Worm (Caenorhabditis elegans) whole organism, young adult: ENCODE measurements around the gene K09H11.15.
A peak's percentile ranks its signal among the peaks of the same experiment; 100 is the strongest.

ENCODE experiments used
- B0035.1 ChIP-seq: sonication (generic microtip); optimal IDR thresholded peaks from 2 replicates; lab custom pipeline; 2016; ENCODE audit warnings: missing genetic modification characterization, mild to moderate bottlenecking, missing compliant biosample characterization, missing genotype, missing genetic modification reagents
- B0261.1 ChIP-seq: sonication (generic microtip); optimal IDR thresholded peaks from 2 replicates; lab custom pipeline; 2016; ENCODE audit warnings: mild to moderate bottlenecking, missing genetic modification characterization, moderate library complexity, missing compliant biosample characterization
- B0336.3 ChIP-seq: fragments of 200-800 bp; sonication (Bioruptor generic); IDR thresholded peaks from 2 replicates; pipeline ENCODE4 v1.3.6; 2022; ENCODE audit warnings: missing genetic modification characterization, missing compliant biosample characterization
- C06A6.2 ChIP-seq: fragments of 200-800 bp; sonication (Bioruptor generic); conservative IDR thresholded peaks from 2 replicates; pipeline ENCODE4 v1.3.6; 2022; ENCODE audit warnings: missing genetic modification characterization, missing compliant biosample characterization
- C17E4.6 ChIP-seq: fragments of 200-800 bp; sonication (Bioruptor generic); IDR thresholded peaks from 2 replicates; pipeline ENCODE4 v1.3.6; 2022; ENCODE audit warnings: missing genetic modification reagents, missing genetic modification characterization, missing compliant biosample characterization
- F22D6.2 ChIP-seq: sonication (generic microtip); optimal IDR thresholded peaks from 2 replicates; lab custom pipeline; 2016; ENCODE audit warnings: mild to moderate bottlenecking, missing genetic modification characterization, missing compliant biosample characterization
- F52B5.7 ChIP-seq: sonication (generic microtip); optimal IDR thresholded peaks from 2 replicates; lab custom pipeline; 2016; ENCODE audit warnings: mild to moderate bottlenecking, missing genetic modification characterization, missing compliant biosample characterization
- F55B11.4 ChIP-seq: sonication (generic microtip); optimal IDR thresholded peaks from 2 replicates; lab custom pipeline; 2016; ENCODE audit warnings: missing compliant biosample characterization, missing genetic modification characterization, borderline replicate concordance; ENCODE audit not compliant: insufficient read depth
- F57A8.1 ChIP-seq: fragments of 200-800 bp; sonication (Bioruptor generic); optimal IDR thresholded peaks from 2 replicates; lab custom pipeline; 2018; ENCODE audit warnings: mild to moderate bottlenecking, missing genetic modification characterization, moderate library complexity, missing compliant biosample characterization
- K12H6.12 ChIP-seq: fragments of 200-800 bp; sonication (Bioruptor generic); optimal IDR thresholded peaks from 2 replicates; lab custom pipeline; 2018; ENCODE audit warnings: mild to moderate bottlenecking, missing genetic modification characterization, missing compliant biosample characterization
- T26A5.8 ChIP-seq: sonication (generic microtip); optimal IDR thresholded peaks from 2 replicates; lab custom pipeline; 2016; ENCODE audit warnings: missing genetic modification characterization, missing compliant biosample characterization
- Y53F4B.3 ChIP-seq: fragments of 200-800 bp; sonication (Bioruptor generic); IDR thresholded peaks from 2 replicates; pipeline ENCODE4 v1.3.6; 2022; ENCODE audit warnings: missing genetic modification reagents, missing genetic modification characterization, missing compliant biosample characterization
- ama-1 ChIP-seq, 3 experiments: fragments of 150-350 bp in 1 of 3; sonication (generic microtip) in 2 of 3; optimal IDR thresholded peaks; 2 replicates each; lab custom pipeline; 2014 to 2018; ENCODE audit warnings: missing biosample characterization in 2 of 3, missing genetic modification characterization in 2 of 3, missing genetic modification reagents in 2 of 3
- bed-1 ChIP-seq: fragments of 200-800 bp; sonication (Bioruptor generic); IDR thresholded peaks from 2 replicates; pipeline ENCODE4 v1.3.6; 2022; ENCODE audit warnings: missing genetic modification reagents, missing genetic modification characterization, missing compliant biosample characterization
- chd-7 ChIP-seq: sonication (generic microtip); optimal IDR thresholded peaks from 2 replicates; lab custom pipeline; 2016; ENCODE audit warnings: mild to moderate bottlenecking, missing genetic modification characterization, moderate library complexity, missing compliant biosample characterization
- dox-1 ChIP-seq: fragments of 200-800 bp; sonication (Bioruptor generic); IDR thresholded peaks from 2 replicates; pipeline ENCODE4 v1.3.6; 2022; ENCODE audit warnings: missing genetic modification reagents, missing genetic modification characterization, missing compliant biosample characterization
- dpff-1 ChIP-seq: sonication (generic microtip); optimal IDR thresholded peaks from 2 replicates; lab custom pipeline; 2017; ENCODE audit warnings: mild to moderate bottlenecking, missing genetic modification characterization, missing compliant biosample characterization
- dpl-1 ChIP-seq: fragments of 150-350 bp; optimal IDR thresholded peaks from 2 replicates; lab custom pipeline; 2014; ENCODE audit warnings: missing biosample characterization, missing genetic modification reagents, missing genetic modification characterization
- fkh-3 ChIP-seq: sonication (generic microtip); optimal IDR thresholded peaks from 2 replicates; lab custom pipeline; 2016; ENCODE audit warnings: mild to moderate bottlenecking, missing genetic modification characterization, missing compliant biosample characterization
- hlh-26 ChIP-seq: fragments of 200-800 bp; sonication (Bioruptor generic); conservative IDR thresholded peaks from 2 replicates; pipeline ENCODE4 v1.3.6; 2022; ENCODE audit warnings: missing genetic modification reagents, missing genetic modification characterization, missing compliant biosample characterization
- hmg-20 ChIP-seq: fragments of 200-800 bp; sonication (Bioruptor generic); IDR thresholded peaks from 2 replicates; pipeline ENCODE4 v1.3.6; 2022; ENCODE audit warnings: missing genetic modification reagents, missing genetic modification characterization, missing compliant biosample characterization
- hsf-1 ChIP-seq: fragments of 200-800 bp; sonication (Bioruptor generic); IDR thresholded peaks from 2 replicates; pipeline ENCODE4 v1.3.6; 2022; ENCODE audit warnings: missing genetic modification reagents, missing genetic modification characterization, missing compliant biosample characterization
- let-526 ChIP-seq: fragments of 200-800 bp; sonication (Bioruptor generic); IDR thresholded peaks from 2 replicates; pipeline ENCODE4 v1.3.6; 2022; ENCODE audit warnings: missing genetic modification reagents, missing genetic modification characterization, missing compliant biosample characterization
- let-607 ChIP-seq, 2 experiments: fragments of 200-800 bp in 1 of 2; sonication (Bioruptor generic) in 1 of 2; sonication (generic microtip) in 1 of 2; optimal IDR thresholded peaks; 2 replicates each; lab custom pipeline; 2016 to 2018; ENCODE audit warnings: mild to moderate bottlenecking in 2 of 2, missing compliant biosample characterization in 2 of 2, missing genetic modification characterization in 2 of 2, moderate library complexity in 2 of 2, missing genotype in 1 of 2
- lin-26 ChIP-seq: fragments of 200-800 bp; sonication (Bioruptor generic); IDR thresholded peaks from 2 replicates; pipeline ENCODE4 v1.3.6; 2022; ENCODE audit warnings: missing genetic modification reagents, missing genetic modification characterization, missing compliant biosample characterization
- lin-35 ChIP-seq, 3 experiments: fragments of 150-350 bp in 2 of 3; sonication (generic microtip) in 1 of 3; optimal IDR thresholded peaks; 2 replicates each; lab custom pipeline; 2014 to 2018; ENCODE audit warnings: missing biosample characterization in 3 of 3, missing genetic modification characterization in 3 of 3, missing genetic modification reagents in 3 of 3
- lin-40 ChIP-seq: sonication (generic microtip); optimal IDR thresholded peaks from 2 replicates; lab custom pipeline; 2016; ENCODE audit warnings: missing genetic modification characterization, mild to moderate bottlenecking, missing compliant biosample characterization, missing genotype, missing genetic modification reagents
- lin-54 ChIP-seq: fragments of 200-800 bp; sonication (Bioruptor generic); optimal IDR thresholded peaks from 2 replicates; lab custom pipeline; 2018; ENCODE audit warnings: mild to moderate bottlenecking, missing genetic modification characterization, missing compliant biosample characterization
- lir-1 ChIP-seq: fragments of 200-800 bp; sonication (Bioruptor generic); conservative IDR thresholded peaks from 2 replicates; pipeline ENCODE4 v1.3.6; 2022; ENCODE audit warnings: missing genetic modification reagents, missing genetic modification characterization, missing compliant biosample characterization
- lsl-1 ChIP-seq: fragments of 200-800 bp; sonication (Bioruptor generic); optimal IDR thresholded peaks from 2 replicates; lab custom pipeline; 2018; ENCODE audit warnings: mild to moderate bottlenecking, missing genetic modification characterization, moderate library complexity, missing compliant biosample characterization
- lsy-27 ChIP-seq: sonication (generic microtip); optimal IDR thresholded peaks from 2 replicates; lab custom pipeline; 2017; ENCODE audit warnings: missing genetic modification characterization, mild to moderate bottlenecking, missing compliant biosample characterization, antibody characterized with exemption, missing genotype, borderline replicate concordance; ENCODE audit not compliant: insufficient read depth
- madf-3 ChIP-seq: fragments of 200-800 bp; sonication (Bioruptor generic); IDR thresholded peaks from 2 replicates; pipeline ENCODE4 v1.3.6; 2022; ENCODE audit warnings: missing genetic modification reagents, missing genetic modification characterization, missing compliant biosample characterization
- madf-6 ChIP-seq: fragments of 200-800 bp; sonication (Bioruptor generic); IDR thresholded peaks from 2 replicates; pipeline ENCODE4 v1.3.6; 2022; ENCODE audit warnings: missing genetic modification reagents, missing genetic modification characterization, missing compliant biosample characterization
- mel-28 ChIP-seq: sonication (generic microtip); optimal IDR thresholded peaks from 2 replicates; lab custom pipeline; 2016; ENCODE audit warnings: borderline replicate concordance, mild to moderate bottlenecking, missing genetic modification characterization, missing compliant biosample characterization
- nhr-120 ChIP-seq: fragments of 200-800 bp; sonication (Bioruptor generic); IDR thresholded peaks from 2 replicates; pipeline ENCODE4 v1.3.6; 2022; ENCODE audit warnings: missing genetic modification characterization, missing compliant biosample characterization
- nhr-27 ChIP-seq: fragments of 200-800 bp; sonication (Bioruptor generic); optimal IDR thresholded peaks from 2 replicates; lab custom pipeline; 2018; ENCODE audit warnings: mild to moderate bottlenecking, missing genetic modification characterization, moderate library complexity, missing compliant biosample characterization
- rcor-1 ChIP-seq: fragments of 200-800 bp; sonication (Bioruptor generic); IDR thresholded peaks from 2 replicates; pipeline ENCODE4 v1.3.6; 2022; ENCODE audit warnings: missing genetic modification reagents, missing genetic modification characterization, missing compliant biosample characterization
- rpc-1 ChIP-seq, 2 experiments: fragments of 150-350 bp in 1 of 2; sonication (generic microtip) in 1 of 2; optimal IDR thresholded peaks; 2 replicates each; lab custom pipeline; 2014 to 2018; ENCODE audit warnings: missing biosample characterization in 1 of 2, missing genetic modification characterization in 1 of 2, missing genetic modification reagents in 1 of 2, missing genotype in 1 of 2
- sea-2 ChIP-seq: fragments of 200-800 bp; sonication (Bioruptor generic); IDR thresholded peaks from 2 replicates; pipeline ENCODE4 v1.3.6; 2022; ENCODE audit warnings: missing genetic modification characterization, missing compliant biosample characterization
- snpc-1.3 ChIP-seq: sonication (generic microtip); optimal IDR thresholded peaks from 2 replicates; lab custom pipeline; 2017; ENCODE audit warnings: missing genetic modification characterization, mild to moderate bottlenecking, missing compliant biosample characterization, antibody characterized with exemption, moderate library complexity, missing genotype, missing genetic modification reagents; ENCODE audit not compliant: insufficient read depth
- snpc-3.4 ChIP-seq: sonication (generic microtip); optimal IDR thresholded peaks from 2 replicates; lab custom pipeline; 2017; ENCODE audit warnings: missing genetic modification characterization, mild to moderate bottlenecking, missing compliant biosample characterization, antibody characterized with exemption, moderate library complexity, missing genotype, missing genetic modification reagents
- snpc-4 ChIP-seq, 5 experiments: fragments of 150-350 bp in 1 of 5; sonication (generic microtip) in 4 of 5; optimal IDR thresholded peaks; 2 replicates each; lab custom pipeline; 2014 to 2018; ENCODE audit warnings: missing genetic modification characterization in 5 of 5, missing biosample characterization in 3 of 5, antibody characterized with exemption in 2 of 5, mild to moderate bottlenecking in 2 of 5, missing compliant biosample characterization in 2 of 5, missing genotype in 2 of 5, moderate library complexity in 2 of 5, missing genetic modification reagents in 1 of 5
- tbx-9 ChIP-seq: sonication (generic microtip); optimal IDR thresholded peaks from 2 replicates; lab custom pipeline; 2016; ENCODE audit warnings: borderline replicate concordance, missing genetic modification characterization, inconsistent platforms, missing compliant biosample characterization
- tlf-1 ChIP-seq: fragments of 200-800 bp; sonication (Bioruptor generic); optimal IDR thresholded peaks from 2 replicates; lab custom pipeline; 2018; ENCODE audit warnings: mild to moderate bottlenecking, missing genetic modification characterization, missing compliant biosample characterization
- ztf-22 ChIP-seq: fragments of 200-800 bp; sonication (Bioruptor generic); optimal IDR thresholded peaks from 2 replicates; lab custom pipeline; 2018; ENCODE audit warnings: mild to moderate bottlenecking, missing genetic modification characterization, moderate library complexity, missing compliant biosample characterization
- ztf-3 ChIP-seq: fragments of 200-800 bp; sonication (Bioruptor generic); optimal IDR thresholded peaks from 2 replicates; lab custom pipeline; 2018; ENCODE audit warnings: mild to moderate bottlenecking, missing genetic modification characterization, missing compliant biosample characterization
- ztf-6 ChIP-seq: fragments of 200-800 bp; sonication (Bioruptor generic); IDR thresholded peaks from 2 replicates; pipeline ENCODE4 v1.3.6; 2022; ENCODE audit warnings: missing genetic modification reagents, missing genetic modification characterization, missing compliant biosample characterization

Gene K09H11.15

ce11 chrV:5768292-5768695 lies 37.6 kb upstream of the K09H11.15 start (continued):
- TF ChIP-seq let-526 (no peak), tlf-1 (GFP tag; lab: Kevin White, UChicago) (no peak), B0336.3 (GFP tag; lab: Robert Waterston, UW) (no peak), lin-26 (no peak), ztf-3 (GFP tag; lab: Kevin White, UChicago) (no peak), lin-35 (GFP tag; optimal IDR thresholded peaks at IDR 0.05; lab: Kevin White, UChicago) (no peak), F52B5.7 (tag; lab: Kevin White, UChicago) (no peak), tbx-9 (tag; lab: Kevin White, UChicago) (no peak), Y53F4B.3 (GFP tag; lab: Robert Waterston, UW) (no peak), F57A8.1 (GFP tag; lab: Kevin White, UChicago) (no peak), lsy-27 (tag; lab: Kevin White, UChicago) (no peak), B0035.1 (tag; lab: Kevin White, UChicago) (no peak), K12H6.12 (tag; lab: Kevin White, UChicago) (peak; percentile 18), C17E4.6 (GFP tag; lab: Robert Waterston, UW) (no peak), T26A5.8 (tag; lab: Kevin White, UChicago) (no peak), snpc-3.4 (tag; lab: Kevin White, UChicago) (no peak), lsl-1 (GFP tag; lab: Kevin White, UChicago) (no peak), snpc-1.3 (tag; lab: Kevin White, UChicago) (no peak), hmg-20 (GFP tag; lab: Robert Waterston, UW) (no peak), bed-1 (GFP tag; lab: Robert Waterston, UW) (no peak), dox-1 (GFP tag; lab: Robert Waterston, UW) (no peak; the same call in 1 of the 2 replicates), rcor-1 (GFP tag; lab: Robert Waterston, UW) (no peak), hsf-1 (GFP tag; lab: Robert Waterston, UW) (no peak), fkh-3 (no peak), dpl-1 (GFP tag; lab: Kevin White, UChicago) (no peak), nhr-27 (no peak), ama-1 (optimal IDR thresholded peaks at IDR 0.05; lab: Kevin White, UChicago) (no peak), ama-1 (GFP tag; optimal IDR thresholded peaks at IDR 0.05; lab: Kevin White, UChicago) (no peak), C06A6.2 (GFP tag; lab: Robert Waterston, UW) (peak; percentile 37; the same call in 1 of the 2 replicates), nhr-120 (GFP tag; lab: Robert Waterston, UW) (no peak), lir-1 (GFP tag; lab: Robert Waterston, UW) (no peak), ztf-22 (no peak), madf-3 (GFP tag; lab: Robert Waterston, UW) (0 out of 2 replicates have a peak, but pooled peaks have one; percentile 33), sea-2 (GFP tag; lab: Robert Waterston, UW) (no peak), dpff-1 (tag; lab: Kevin White, UChicago) (no peak), chd-7 (peak; percentile 42), mel-28 (tag; lab: Kevin White, UChicago) (no peak), hlh-26 (GFP tag; lab: Robert Waterston, UW) (no peak), ztf-6 (no peak), snpc-4 (GFP tag; optimal IDR thresholded peaks at IDR 0.05; lab: Kevin White, UChicago) (no peak), snpc-4 (tag; optimal IDR thresholded peaks at IDR 0.05; lab: Kevin White, UChicago) (no peak), rpc-1 (optimal IDR thresholded peaks at IDR 0.05; lab: Kevin White, UChicago) (no peak), rpc-1 (tag; optimal IDR thresholded peaks at IDR 0.05; lab: Kevin White, UChicago) (no peak), F22D6.2 (tag; lab: Kevin White, UChicago) (peak; percentile 64), lin-54 (GFP tag; lab: Kevin White, UChicago) (no peak), let-607 (tag; optimal IDR thresholded peaks at IDR 0.05; lab: Kevin White, UChicago) (no peak), F55B11.4 (tag; lab: Kevin White, UChicago) (no peak), lin-40 (tag; lab: Kevin White, UChicago) (peak; percentile 82), madf-6 (GFP tag; lab: Robert Waterston, UW) (no peak), B0261.1 (no peak)
